Fruit fly (Drosophila melanogaster): ENCODE results near the gene ND-B14.5A.

The ND-B14.5A gene

DNA sequence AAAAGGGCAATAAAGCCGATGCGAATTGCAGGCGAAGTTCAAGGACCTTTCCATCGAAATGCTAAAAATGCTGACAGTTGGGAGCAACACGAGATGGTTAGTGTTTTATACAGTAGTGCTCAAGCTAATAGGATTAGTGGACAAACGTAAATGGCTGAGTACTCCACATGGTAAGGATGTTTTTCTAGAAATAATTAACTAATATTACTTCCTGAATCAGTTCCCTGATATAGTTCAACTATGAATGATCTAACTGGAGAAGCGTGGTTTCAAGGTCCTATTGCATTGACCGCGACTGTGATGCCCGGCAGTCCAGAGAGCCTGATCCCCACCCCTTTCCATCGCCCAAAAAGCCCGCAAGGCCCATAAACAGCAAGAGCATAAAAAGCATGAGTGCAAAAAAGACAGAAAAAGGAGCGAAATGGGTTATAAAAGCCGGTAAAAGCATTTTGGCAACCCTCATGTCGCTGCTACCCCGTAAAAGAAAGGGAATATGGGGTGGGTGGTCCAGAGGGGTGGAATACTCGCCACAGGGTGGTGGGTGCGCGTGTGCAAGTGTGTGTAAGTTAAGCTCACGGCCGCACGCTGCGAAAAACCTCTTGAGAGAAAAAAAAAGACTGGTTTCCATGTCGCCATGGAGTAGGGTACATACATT lies 38.0 kb upstream of the ND-B14.5A start (continued):
- peak; percentile 76 for TF ChIP-seq fd96Cb (tag; optimal IDR thresholded peaks at IDR 0.05)
- TF ChIP-seq pnt (GFP tag; optimal IDR thresholded peaks at IDR 0.05), result peak; percentile 53
- peak; percentile 14 for TF ChIP-seq CG6683 (GFP tag; optimal IDR thresholded peaks at IDR 0.05)
- TF ChIP-seq Nf-YC (tag; optimal IDR thresholded peaks at IDR 0.05), result no peak
- TF ChIP-seq crol (GFP tag; IDR thresholded peaks at IDR 0.05), result no peak
- TF ChIP-seq Hey (tag; optimal IDR thresholded peaks at IDR 0.05), result no peak
- TF ChIP-seq CG17612 (GFP tag; IDR thresholded peaks at IDR 0.05), result no peak
- peak; percentile 48; the same call in 2 of the 3 replicates for TF ChIP-seq ken (GFP tag; IDR thresholded peaks at IDR 0.05)
- no peak for TF ChIP-seq stwl (tag; optimal IDR thresholded peaks at IDR 0.05)
- no peak for TF ChIP-seq hkb (optimal IDR thresholded peaks at IDR 0.05)
- TF ChIP-seq hkb (GFP tag; IDR thresholded peaks at IDR 0.05), result peak; percentile 69
- peak; percentile 55 for TF ChIP-seq NfI (GFP tag; optimal IDR thresholded peaks at IDR 0.05)
- peak; percentile 10 for TF ChIP-seq CG9609 (GFP tag; optimal IDR thresholded peaks at IDR 0.05)
- peak; percentile 58; the same call in 1 of the 3 replicates for TF ChIP-seq CG11456 (GFP tag; IDR thresholded peaks at IDR 0.05)
- peak; percentile 46 for TF ChIP-seq CHES-1-like (GFP tag; optimal IDR thresholded peaks at IDR 0.05)
- TF ChIP-seq tgo (GFP tag; IDR thresholded peaks at IDR 0.05), result peak; percentile 68; the same call in 2 of the 3 replicates
- peak; percentile 50 for TF ChIP-seq onecut (GFP tag; IDR thresholded peaks at IDR 0.05)
- TF ChIP-seq Usf (GFP tag; optimal IDR thresholded peaks at IDR 0.05), result peak; percentile 25
- peak; percentile 28 for TF ChIP-seq CG3407 (GFP tag; optimal IDR thresholded peaks at IDR 0.05)
- no peak for TF ChIP-seq tna (GFP tag; IDR thresholded peaks at IDR 0.05; ENCODE audit: partially characterized antibody)
- TF ChIP-seq Hsf (GFP tag; optimal IDR thresholded peaks at IDR 0.05), result peak; percentile 65
- no peak for TF ChIP-seq ftz-f1 (GFP tag; optimal IDR thresholded peaks at IDR 0.05)
- TF ChIP-seq CG14050 (GFP tag; IDR thresholded peaks at IDR 0.05), result peak; percentile 43; the same call in 1 of the 3 replicates
- peak; percentile 66 for TF ChIP-seq CG8388 (GFP tag; optimal IDR thresholded peaks at IDR 0.05)
- peak; percentile 34 for TF ChIP-seq CG13296 (GFP tag; optimal IDR thresholded peaks at IDR 0.05)
- no peak for TF ChIP-seq eve (GFP tag; optimal IDR thresholded peaks at IDR 0.05)
- peak; percentile 57 for TF ChIP-seq Chrac-16 (GFP tag; optimal IDR thresholded peaks at IDR 0.05)
- peak; percentile 9 for TF ChIP-seq CG3163 (GFP tag; optimal IDR thresholded peaks at IDR 0.05)
- peak; percentile 32 for TF ChIP-seq Lhr (GFP tag; optimal IDR thresholded peaks at IDR 0.05)
- TF ChIP-seq croc (GFP tag; conservative IDR thresholded peaks at IDR 0.05), result peak; percentile 68
- TF ChIP-seq E2f1 (GFP tag; IDR thresholded peaks at IDR 0.05), result peak; percentile 60; the same call in 1 of the 2 replicates
- peak; percentile 18 for TF ChIP-seq Vsx1 (GFP tag; optimal IDR thresholded peaks at IDR 0.05)
- no peak for TF ChIP-seq CG16813 (GFP tag; IDR thresholded peaks at IDR 0.05; ENCODE audit: partially characterized antibody)
- TF ChIP-seq lov (optimal IDR thresholded peaks at IDR 0.05), result no peak
- TF ChIP-seq lov (GFP tag; IDR thresholded peaks at IDR 0.05), result no peak
- no peak for TF ChIP-seq yki (optimal IDR thresholded peaks at IDR 0.05)
- TF ChIP-seq CG2712 (tag; optimal IDR thresholded peaks at IDR 0.05), result peak; percentile 77
- TF ChIP-seq CG2199 (GFP tag; IDR thresholded peaks at IDR 0.05), result no peak
- peak; percentile 70 for TF ChIP-seq CG32532 (GFP tag; IDR thresholded peaks at IDR 0.05)
- TF ChIP-seq ttk (GFP tag; IDR thresholded peaks at IDR 0.05), result peak; percentile 67
- TF ChIP-seq Sox100B (GFP tag; optimal IDR thresholded peaks at IDR 0.05), result peak; percentile 48
- TF ChIP-seq CG9215 (GFP tag; IDR thresholded peaks at IDR 0.05), result no peak; the same call in 1 of the 2 replicates
- TF ChIP-seq Oaz (GFP tag; IDR thresholded peaks at IDR 0.05), result no peak
- TF ChIP-seq D19B (GFP tag; optimal IDR thresholded peaks at IDR 0.05), result peak; percentile 39
- TF ChIP-seq CG14014 (GFP tag; IDR thresholded peaks at IDR 0.05), result peak; percentile 56; the same call in 1 of the 2 replicates
- no peak for TF ChIP-seq Dref (GFP tag; IDR thresholded peaks at IDR 0.05)
- peak; percentile 63 for TF ChIP-seq CG15269 (tag; optimal IDR thresholded peaks at IDR 0.05)
- peak; percentile 45 for TF ChIP-seq Nf-YB (GFP tag; optimal IDR thresholded peaks at IDR 0.05)
- TF ChIP-seq CG13894 (tag; optimal IDR thresholded peaks at IDR 0.05), result no peak
- TF ChIP-seq CG10274 (GFP tag; optimal IDR thresholded peaks at IDR 0.05), result peak; percentile 13
- TF ChIP-seq jumu (GFP tag; optimal IDR thresholded peaks at IDR 0.05), result peak; percentile 63
